Worm (Caenorhabditis elegans) whole organism, mixed stage, embryonic: ENCODE results near the gene T22C8.4.

Experiments used
- blmp-1 ChIP-seq: fragments of 150-350 bp; optimal IDR thresholded peaks from 2 replicates; lab custom pipeline; 2014; ENCODE audit warnings: missing biosample characterization, missing genetic modification characterization
- ces-1 ChIP-seq: fragments of 150-350 bp; optimal IDR thresholded peaks from 2 replicates; lab custom pipeline; 2014; ENCODE audit warnings: missing biosample characterization, missing genetic modification reagents, missing genetic modification characterization
- elt-1 ChIP-seq: sonication (generic microtip); optimal IDR thresholded peaks from 2 replicates; lab custom pipeline; 2017; ENCODE audit warnings: missing genetic modification characterization, mild to moderate bottlenecking, missing compliant biosample characterization, antibody characterized with exemption, moderate library complexity, borderline replicate concordance; ENCODE audit not compliant: insufficient read depth
- elt-3 ChIP-seq: fragments of 150-350 bp; optimal IDR thresholded peaks from 2 replicates; lab custom pipeline; 2014; ENCODE audit warnings: missing biosample characterization, missing genetic modification characterization
- lin-13 ChIP-seq: fragments of 150-350 bp; optimal IDR thresholded peaks from 2 replicates; lab custom pipeline; 2014; ENCODE audit warnings: missing biosample characterization, missing genetic modification characterization
- nhr-12 ChIP-seq: fragments of 150-350 bp; optimal IDR thresholded peaks from 2 replicates; lab custom pipeline; 2014; ENCODE audit warnings: missing biosample characterization, missing genetic modification characterization

DNA sequence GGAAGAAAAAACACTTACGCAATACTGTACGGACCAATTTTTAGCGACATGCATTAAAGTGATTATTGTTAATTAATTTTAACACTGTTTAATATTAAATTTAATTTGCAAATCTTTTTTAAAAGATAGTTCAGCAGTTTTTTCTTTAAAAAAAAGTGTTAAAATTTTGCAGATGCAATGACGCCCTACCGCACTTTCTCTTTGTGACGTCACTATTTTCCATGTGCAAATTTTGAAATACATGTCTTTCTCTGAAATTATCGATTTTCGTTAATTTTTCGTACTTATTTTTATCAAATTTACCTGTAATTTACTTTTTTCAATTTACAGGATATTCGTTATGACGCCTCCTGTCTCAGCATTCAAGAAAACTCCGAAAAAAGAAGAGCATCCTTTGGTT, 38.2 kb upstream of the T22C8.4 start, which contains the start of the genes piga-1 and eif-2Bepsilon:
- no peak for TF ChIP-seq elt-1 (tag; lab: Kevin White, UChicago)
- no peak for TF ChIP-seq nhr-12 (tag; lab: Kevin White, UChicago)
- no peak for TF ChIP-seq elt-3 (tag; lab: Kevin White, UChicago)
- TF ChIP-seq blmp-1 = no peak
- TF ChIP-seq lin-13 (tag; lab: Kevin White, UChicago) = no peak
- TF ChIP-seq ces-1 (GFP tag; lab: Kevin White, UChicago) = no peak
